Worm (Caenorhabditis elegans) whole organism, L4 larva: ENCODE data around the gene inpp-5K.
A peak's percentile ranks its signal among the peaks of the same experiment; 100 is the strongest.

Source experiments
- D1046.2 ChIP-seq: fragments of 200-800 bp; sonication (Bioruptor generic); IDR thresholded peaks from 2 replicates; pipeline ENCODE4 v1.3.6; 2022; ENCODE audit warnings: missing genetic modification characterization, missing compliant biosample characterization
- F10B5.3 ChIP-seq: sonication (generic microtip); optimal IDR thresholded peaks from 2 replicates; lab custom pipeline; 2016; ENCODE audit warnings: mild to moderate bottlenecking, missing genetic modification characterization, missing compliant biosample characterization
- F26F4.8 ChIP-seq: fragments of 200-800 bp; sonication (Bioruptor generic); conservative IDR thresholded peaks from 2 replicates; pipeline ENCODE4 v1.3.6; 2022; ENCODE audit warnings: missing genetic modification characterization, missing compliant biosample characterization
- F37D6.2 ChIP-seq: sonication (generic microtip); optimal IDR thresholded peaks from 2 replicates; lab custom pipeline; 2016; ENCODE audit warnings: mild to moderate bottlenecking, missing genetic modification characterization, missing compliant biosample characterization
- T20F7.1 ChIP-seq: fragments of 200-800 bp; sonication (Bioruptor generic); optimal IDR thresholded peaks from 2 replicates; lab custom pipeline; 2018; ENCODE audit warnings: mild to moderate bottlenecking, missing genetic modification characterization, missing compliant biosample characterization
- T26A8.4 ChIP-seq: fragments of 200-800 bp; sonication (Bioruptor generic); IDR thresholded peaks from 2 replicates; pipeline ENCODE4 v1.3.6; 2022; ENCODE audit warnings: missing genetic modification characterization, missing compliant biosample characterization
- Y105C5A.15 ChIP-seq: fragments of 200-800 bp; sonication (Bioruptor generic); IDR thresholded peaks from 2 replicates; pipeline ENCODE4 v1.3.6; 2022; ENCODE audit warnings: missing genetic modification characterization, missing compliant biosample characterization
- Y48G9A.11 ChIP-seq: fragments of 200-800 bp; sonication (Bioruptor generic); IDR thresholded peaks from 2 replicates; pipeline ENCODE4 v1.3.6; 2022; ENCODE audit warnings: missing genetic modification reagents, missing genetic modification characterization, missing compliant biosample characterization
- ZK546.5 ChIP-seq, 2 experiments: sonication (generic microtip); optimal IDR thresholded peaks; 2 replicates each; lab custom pipeline; 2017; ENCODE audit warnings: missing biosample characterization in 2 of 2, missing genetic modification characterization in 2 of 2
- aly-2 ChIP-seq: sonication (generic microtip); optimal IDR thresholded peaks from 2 replicates; lab custom pipeline; 2018; ENCODE audit warnings: missing biosample characterization, missing genetic modification characterization
- attf-4 ChIP-seq: sonication (generic microtip); optimal IDR thresholded peaks from 3 replicates; lab custom pipeline; 2017; ENCODE audit warnings: missing biosample characterization, missing genetic modification characterization
- ceh-20 ChIP-seq: fragments of 200-800 bp; sonication (Bioruptor generic); IDR thresholded peaks from 2 replicates; pipeline ENCODE4 v1.3.6; 2022; ENCODE audit warnings: missing genetic modification reagents, missing genetic modification characterization, missing compliant biosample characterization
- ceh-28 ChIP-seq: fragments of 150-350 bp; optimal IDR thresholded peaks from 2 replicates; lab custom pipeline; 2014; ENCODE audit warnings: missing biosample characterization, missing genetic modification reagents, missing genetic modification characterization
- ceh-44 ChIP-seq: fragments of 200-800 bp; sonication (Bioruptor generic); IDR thresholded peaks from 2 replicates; pipeline ENCODE4 v1.3.6; 2022; ENCODE audit warnings: missing genetic modification reagents, missing genetic modification characterization, missing compliant biosample characterization
- ceh-62 ChIP-seq: sonication (generic microtip); optimal IDR thresholded peaks from 2 replicates; lab custom pipeline; 2017; ENCODE audit warnings: missing biosample characterization, missing genetic modification characterization
- ces-1 ChIP-seq: fragments of 150-350 bp; sonication (generic microtip); optimal IDR thresholded peaks from 4 replicates; lab custom pipeline; 2014; ENCODE audit warnings: missing biosample characterization, missing genetic modification reagents, missing genetic modification characterization
- ctbp-1 ChIP-seq: fragments of 200-800 bp; sonication (Bioruptor generic); IDR thresholded peaks from 2 replicates; pipeline ENCODE4 v1.3.6; 2022; ENCODE audit warnings: missing genetic modification reagents, missing genetic modification characterization, missing compliant biosample characterization
- dmd-6 ChIP-seq: fragments of 200-800 bp; sonication (Bioruptor generic); IDR thresholded peaks from 2 replicates; pipeline ENCODE4 v1.3.6; 2022; ENCODE audit warnings: missing genetic modification reagents, missing genetic modification characterization, missing compliant biosample characterization
- dmd-9 ChIP-seq: fragments of 200-800 bp; sonication (Bioruptor generic); IDR thresholded peaks from 2 replicates; pipeline ENCODE4 v1.3.6; 2022; ENCODE audit warnings: missing genetic modification reagents, missing genetic modification characterization, missing compliant biosample characterization
- dpl-1 ChIP-seq: fragments of 150-350 bp; optimal IDR thresholded peaks from 2 replicates; lab custom pipeline; 2014; ENCODE audit warnings: missing biosample characterization, missing genetic modification reagents, missing genetic modification characterization
- fkh-10 ChIP-seq: fragments of 150-350 bp; optimal IDR thresholded peaks from 2 replicates; lab custom pipeline; 2014; ENCODE audit warnings: missing biosample characterization, missing genetic modification reagents, missing genetic modification characterization
- hlh-30 ChIP-seq: sonication (generic microtip); optimal IDR thresholded peaks from 2 replicates; lab custom pipeline; 2017; ENCODE audit warnings: antibody characterized with exemption, mild to moderate bottlenecking, missing genetic modification characterization, missing compliant biosample characterization; ENCODE audit not compliant: insufficient read depth
- lim-7 ChIP-seq: fragments of 200-800 bp; sonication (Bioruptor generic); IDR thresholded peaks from 2 replicates; pipeline ENCODE4 v1.3.6; 2022; ENCODE audit warnings: missing genetic modification characterization, missing compliant biosample characterization
- lin-1 ChIP-seq: fragments of 200-800 bp; sonication (Bioruptor generic); IDR thresholded peaks from 2 replicates; pipeline ENCODE4 v1.3.6; 2022; ENCODE audit warnings: missing genetic modification reagents, missing genetic modification characterization, missing compliant biosample characterization
- lir-3 ChIP-seq: sonication (generic microtip); optimal IDR thresholded peaks from 2 replicates; lab custom pipeline; 2016; ENCODE audit warnings: mild to moderate bottlenecking, missing genetic modification characterization, missing compliant biosample characterization
- lsy-2 ChIP-seq, 2 experiments: fragments of 150-350 bp in 1 of 2; sonication (generic microtip) in 1 of 2; optimal IDR thresholded peaks; 2 replicates each; lab custom pipeline; 2014 to 2017; ENCODE audit warnings: missing biosample characterization in 2 of 2, missing genetic modification characterization in 2 of 2
- mdt-29 ChIP-seq: fragments of 200-800 bp; sonication (Bioruptor generic); IDR thresholded peaks from 2 replicates; pipeline ENCODE4 v1.3.6; 2022; ENCODE audit warnings: missing genetic modification reagents, missing genetic modification characterization, missing compliant biosample characterization
- mep-1 ChIP-seq: fragments of 150-350 bp; sonication (generic microtip); optimal IDR thresholded peaks from 3 replicates; lab custom pipeline; 2014; ENCODE audit warnings: missing biosample characterization, missing genetic modification characterization
- mes-2 ChIP-seq: sonication (generic microtip); optimal IDR thresholded peaks from 2 replicates; lab custom pipeline; 2016; ENCODE audit warnings: missing genotype, mild to moderate bottlenecking, missing genetic modification characterization, missing compliant biosample characterization; ENCODE audit not compliant: poor library complexity, severe bottlenecking
- nhr-10 ChIP-seq: fragments of 150-350 bp; optimal IDR thresholded peaks from 2 replicates; lab custom pipeline; 2014; ENCODE audit warnings: missing biosample characterization, missing genetic modification characterization
- nhr-11 ChIP-seq: fragments of 150-350 bp; optimal IDR thresholded peaks from 2 replicates; lab custom pipeline; 2014; ENCODE audit warnings: missing biosample characterization, missing genetic modification characterization
- nhr-111 ChIP-seq: fragments of 200-800 bp; sonication (Bioruptor generic); optimal IDR thresholded peaks from 2 replicates; lab custom pipeline; 2018; ENCODE audit warnings: mild to moderate bottlenecking, missing genetic modification characterization, missing compliant biosample characterization
- nhr-76 ChIP-seq: fragments of 150-350 bp; optimal IDR thresholded peaks from 2 replicates; lab custom pipeline; 2014; ENCODE audit warnings: missing biosample characterization, missing genetic modification characterization
- rbr-2 ChIP-seq: sonication (generic microtip); optimal IDR thresholded peaks from 2 replicates; lab custom pipeline; 2016; ENCODE audit warnings: missing genotype, missing genetic modification characterization, missing compliant biosample characterization
- skn-1 ChIP-seq: fragments of 150-350 bp; optimal IDR thresholded peaks from 2 replicates; lab custom pipeline; 2014; ENCODE audit warnings: missing biosample characterization, missing genetic modification characterization
- tag-97 ChIP-seq: fragments of 200-800 bp; sonication (Bioruptor generic); IDR thresholded peaks from 2 replicates; pipeline ENCODE4 v1.3.6; 2022; ENCODE audit warnings: missing genetic modification characterization, missing compliant biosample characterization
- tra-1 ChIP-seq: fragments of 200-800 bp; sonication (Bioruptor generic); IDR thresholded peaks from 2 replicates; pipeline ENCODE4 v1.3.6; 2022; ENCODE audit warnings: missing genetic modification reagents, missing genetic modification characterization, missing compliant biosample characterization
- unc-62 ChIP-seq, 3 experiments: fragments of 150-350 bp in 1 of 3; sonication (generic microtip); optimal IDR thresholded peaks in 2 of 3; peaks in 1 of 3; 1 replicate in 1 of 3; 2 replicates in 2 of 3; lab custom pipeline; 2014 to 2017; ENCODE audit warnings: missing biosample characterization in 3 of 3, missing genetic modification characterization in 3 of 3, missing genetic modification reagents in 3 of 3, missing genotype in 1 of 3
- vab-7 ChIP-seq: fragments of 200-800 bp; sonication (Bioruptor generic); IDR thresholded peaks from 2 replicates; pipeline ENCODE4 v1.3.6; 2022; ENCODE audit warnings: missing genetic modification reagents, missing genetic modification characterization, missing compliant biosample characterization
- zfp-3 ChIP-seq: fragments of 200-800 bp; sonication (Bioruptor generic); conservative IDR thresholded peaks from 2 replicates; pipeline ENCODE4 v1.3.6; 2022; ENCODE audit warnings: missing genetic modification reagents, missing genetic modification characterization, missing compliant biosample characterization
- zip-2 ChIP-seq: fragments of 150-350 bp; optimal IDR thresholded peaks from 2 replicates; lab custom pipeline; 2014; ENCODE audit warnings: missing biosample characterization, missing genetic modification characterization
- ztf-7 ChIP-seq: fragments of 150-350 bp; optimal IDR thresholded peaks from 2 replicates; lab custom pipeline; 2014; ENCODE audit warnings: missing biosample characterization, missing genetic modification characterization

The inpp-5K gene

ce11 chrIII:8161238-8161637, at the start of gene inpp-5K:
Gene inpp-5K, minus strand, starts transcription at chrIII:8161338.
- TF ChIP-seq hlh-30 (tag; lab: Kevin White, UChicago) (no peak), T20F7.1 (GFP tag; lab: Kevin White, UChicago) (peak; percentile 6)
- TF ChIP-seq, all 104 proteins: peak for 1

ce11 chrIII:8209775-8210174, 48.6 kb upstream of the inpp-5K start, which contains the start of gene C30A5.10:
Gene C30A5.10, minus strand, starts transcription at chrIII:8209875.
- no peak for TF ChIP-seq ceh-20 (GFP tag; lab: Robert Waterston, UW)
- peak in 1 of 2 experiments; percentile 16 for TF ChIP-seq unc-62 (GFP tag; optimal IDR thresholded peaks at IDR 0.05 in 1 of 2; lab: Kevin White, UChicago)
- no peak for TF ChIP-seq unc-62 (tag; optimal IDR thresholded peaks at IDR 0.05; lab: Kevin White, UChicago)
- no peak for TF ChIP-seq nhr-10 (tag; lab: Kevin White, UChicago)

ce11 chrIII:8202754-8203153, 41.6 kb upstream of the inpp-5K start, which contains the start of gene snb-5:
Gene snb-5, plus strand, starts transcription at chrIII:8203054.
- TF ChIP-seq F10B5.3 (tag; lab: Kevin White, UChicago), result no peak
- no peak for TF ChIP-seq F26F4.8
- TF ChIP-seq nhr-111, result no peak
- TF ChIP-seq mes-2 (tag; lab: Kevin White, UChicago), result no peak
- no peak for TF ChIP-seq zfp-3 (GFP tag; lab: Robert Waterston, UW)
- no peak for TF ChIP-seq ceh-20 (GFP tag; lab: Robert Waterston, UW)
- no peak for TF ChIP-seq lim-7
- no peak for TF ChIP-seq mdt-29 (GFP tag; lab: Robert Waterston, UW)
- no peak for TF ChIP-seq mep-1 (tag; lab: Kevin White, UChicago)
- TF ChIP-seq F37D6.2 (tag; lab: Kevin White, UChicago), result no peak
- TF ChIP-seq Y48G9A.11, result no peak
- TF ChIP-seq, all 104 proteins: peak for 0

- TF ChIP-seq lir-3 (no peak), ceh-20 (GFP tag; lab: Robert Waterston, UW) (0 out of 2 replicates have a peak, but pooled peaks have one; percentile 10), rbr-2 (tag; lab: Kevin White, UChicago) (peak; percentile 63), ctbp-1 (GFP tag; lab: Robert Waterston, UW) (peak; percentile 28; the same call in 1 of the 2 replicates), T26A8.4 (no peak), attf-4 (tag; lab: Kevin White, UChicago) (no peak), ceh-62 (tag; lab: Kevin White, UChicago) (no peak), tra-1 (GFP tag; lab: Robert Waterston, UW) (no peak), mep-1 (tag; lab: Kevin White, UChicago) (no peak), D1046.2 (GFP tag; lab: Robert Waterston, UW) (no peak), hlh-30 (tag; lab: Kevin White, UChicago) (peak; percentile 66), Y48G9A.11 (no peak), lsy-2 (tag; optimal IDR thresholded peaks at IDR 0.05; lab: Kevin White, UChicago) (peak in 1 of 2 experiments; percentile 46), ces-1 (GFP tag; lab: Kevin White, UChicago) (no peak), skn-1 (tag; lab: Kevin White, UChicago) (no peak), nhr-76 (no peak), ZK546.5 (tag; optimal IDR thresholded peaks at IDR 0.05; lab: Kevin White, UChicago) (no peak), zip-2 (tag; lab: Kevin White, UChicago) (no peak), tag-97 (GFP tag; lab: Robert Waterston, UW) (no peak), ceh-28 (peak; percentile 22), dmd-9 (GFP tag; lab: Robert Waterston, UW) (no peak), nhr-11 (tag; lab: Kevin White, UChicago) (peak; percentile 45), aly-2 (tag; lab: Kevin White, UChicago) (no peak), lin-1 (GFP tag; lab: Robert Waterston, UW) (no peak), ztf-7 (tag; lab: Kevin White, UChicago) (no peak), vab-7 (0 out of 2 replicates have a peak, but pooled peaks have one; percentile 35), Y105C5A.15 (no peak), dpl-1 (GFP tag; lab: Kevin White, UChicago) (peak; percentile 6), fkh-10 (peak; percentile 45), ceh-44 (no peak), dmd-6 (GFP tag; lab: Robert Waterston, UW) (0 out of 2 replicates have a peak, but pooled peaks have one; percentile 8), unc-62 (GFP tag; optimal IDR thresholded peaks at IDR 0.05 in 1 of 2; lab: Kevin White, UChicago) (peak in 1 of 2 experiments; percentile 28), unc-62 (tag; optimal IDR thresholded peaks at IDR 0.05; lab: Kevin White, UChicago) (no peak)
Observed at ce11 chrIII:8201760-8202159, 40.6 kb upstream of the inpp-5K start.
